Fruit fly (Drosophila melanogaster) whole organism, embryonic: ENCODE results near the gene Dfd.

Experiments
- Ada2b ChIP-seq: fragments of 200-800 bp; sonication (Bioruptor generic); IDR thresholded peaks from 2 replicates; pipeline ENCODE4 v1.3.6; 2022; ENCODE audit warnings: missing biosample characterization, missing genetic modification characterization
- Adf1 ChIP-seq: fragments of 200-800 bp; sonication (Bioruptor generic); IDR thresholded peaks from 2 replicates; pipeline ENCODE4 v1.3.6; 2022; ENCODE audit warnings: missing biosample characterization, missing genetic modification characterization
- Bdp1 ChIP-seq: fragments of 200-800 bp; sonication (Bioruptor generic); optimal IDR thresholded peaks from 3 replicates; lab custom pipeline; 2016; ENCODE audit warnings: missing biosample characterization, missing genetic modification characterization
- CG10366 ChIP-seq: fragments of 200-800 bp; sonication (Bioruptor generic); IDR thresholded peaks from 2 replicates; pipeline ENCODE4 v1.3.6; 2022; ENCODE audit warnings: missing biosample characterization, missing genetic modification characterization
- CG13894 ChIP-seq: fragments of 200-800 bp; sonication (Bioruptor generic); optimal IDR thresholded peaks from 3 replicates; lab custom pipeline; 2018; ENCODE audit warnings: missing biosample characterization, mild to moderate bottlenecking, missing genetic modification characterization, moderate library complexity
- CG1832 ChIP-seq: fragments of 200-800 bp; sonication (Bioruptor generic); optimal IDR thresholded peaks from 2 replicates; lab custom pipeline; 2017; ENCODE audit warnings: missing biosample characterization, mild to moderate bottlenecking, missing genetic modification characterization, inconsistent platforms
- CG31224 ChIP-seq: fragments of 200-800 bp; sonication (Bioruptor generic); IDR thresholded peaks from 2 replicates; pipeline ENCODE4 v1.3.6; 2022; ENCODE audit warnings: missing biosample characterization, missing genetic modification characterization
- CG3407 ChIP-seq: fragments of 200-800 bp; sonication (Bioruptor generic); optimal IDR thresholded peaks from 2 replicates; lab custom pipeline; 2018; ENCODE audit warnings: missing biosample characterization, mild to moderate bottlenecking, missing genetic modification characterization
- CG6765 ChIP-seq: fragments of 200-800 bp; sonication (Bioruptor generic); optimal IDR thresholded peaks from 3 replicates; lab custom pipeline; 2017; ENCODE audit warnings: missing biosample characterization, mild to moderate bottlenecking, missing genetic modification characterization
- CG8281 ChIP-seq: fragments of 200-800 bp; sonication (Bioruptor generic); optimal IDR thresholded peaks from 2 replicates; lab custom pipeline; 2018; ENCODE audit warnings: missing biosample characterization, mild to moderate bottlenecking, missing genetic modification characterization, moderate library complexity
- CG9876 ChIP-seq: fragments of 200-800 bp; sonication (Bioruptor generic); optimal IDR thresholded peaks from 2 replicates; lab custom pipeline; 2016; ENCODE audit warnings: missing biosample characterization, missing genetic modification characterization
- Deaf1 ChIP-seq: fragments of 200-800 bp; optimal IDR thresholded peaks from 3 replicates; lab custom pipeline; 2019; ENCODE audit warnings: missing biosample characterization, mild to moderate bottlenecking, missing genetic modification characterization, moderate library complexity
- Dek ChIP-seq: fragments of 200-800 bp; sonication (Bioruptor generic); optimal IDR thresholded peaks from 3 replicates; lab custom pipeline; 2019; ENCODE audit warnings: missing biosample characterization, mild to moderate bottlenecking, missing genetic modification characterization, moderate library complexity
- Doc2 ChIP-seq: fragments of 200-800 bp; sonication (Bioruptor generic); IDR thresholded peaks from 2 replicates; pipeline ENCODE4 v1.3.6; 2022; ENCODE audit warnings: missing biosample characterization, missing genetic modification characterization
- Elba2 ChIP-seq: fragments of 200-800 bp; sonication (Bioruptor generic); optimal IDR thresholded peaks from 3 replicates; lab custom pipeline; 2016; ENCODE audit warnings: missing biosample characterization, missing genetic modification characterization
- HLH4C ChIP-seq: fragments of 200-800 bp; sonication (Bioruptor generic); IDR thresholded peaks from 3 replicates; pipeline ENCODE4 v1.3.6; 2022; ENCODE audit warnings: missing biosample characterization, missing genetic modification characterization; ENCODE audit not compliant: partially characterized antibody
- Hey ChIP-seq: fragments of 200-800 bp; sonication (Bioruptor generic); optimal IDR thresholded peaks from 3 replicates; lab custom pipeline; 2018; ENCODE audit warnings: missing biosample characterization, mild to moderate bottlenecking, missing genetic modification characterization
- Hmx ChIP-seq: fragments of 200-800 bp; sonication (Bioruptor generic); optimal IDR thresholded peaks from 2 replicates; lab custom pipeline; 2016; ENCODE audit warnings: missing biosample characterization, missing genetic modification characterization
- Med ChIP-seq: fragments of 200-800 bp; sonication (Bioruptor generic); peaks from one replicate; lab custom pipeline; 2016; ENCODE audit warnings: missing biosample characterization, missing genetic modification characterization, mild to moderate bottlenecking, inconsistent platforms, moderate library complexity
- Nf-YB ChIP-seq: fragments of 200-800 bp; sonication (Bioruptor generic); optimal IDR thresholded peaks from 3 replicates; lab custom pipeline; 2019; ENCODE audit warnings: missing biosample characterization, mild to moderate bottlenecking, missing genetic modification characterization, moderate library complexity
- Nf-YC ChIP-seq: fragments of 200-800 bp; optimal IDR thresholded peaks from 3 replicates; lab custom pipeline; 2019; ENCODE audit warnings: missing biosample characterization, mild to moderate bottlenecking, missing genetic modification characterization, moderate library complexity
- Rfx ChIP-seq: fragments of 200-800 bp; sonication (Bioruptor generic); IDR thresholded peaks from 2 replicates; pipeline ENCODE4 v1.3.6; 2022; ENCODE audit warnings: missing biosample characterization, missing genetic modification characterization
- Rx ChIP-seq: fragments of 200-800 bp; sonication (Bioruptor generic); IDR thresholded peaks from 2 replicates; pipeline ENCODE4 v1.3.6; 2022; ENCODE audit warnings: missing biosample characterization, missing genetic modification characterization
- Scr ChIP-seq: fragments of 200-800 bp; sonication (Bioruptor generic); IDR thresholded peaks from 2 replicates; pipeline ENCODE4 v1.3.6; 2022; ENCODE audit warnings: missing biosample characterization, missing genetic modification characterization; ENCODE audit not compliant: partially characterized antibody
- Trl ChIP-seq, 3 experiments: fragments of >200 bp in 2 of 3; fragments of 200-800 bp in 1 of 3; sonication (Bioruptor generic) in 1 of 3; optimal IDR thresholded peaks; 2 replicates in 1 of 3; 3 replicates in 2 of 3; lab custom pipeline; 2016 to 2017; ENCODE audit warnings: missing biosample characterization in 1 of 3, missing genetic modification characterization in 1 of 3
- Xrp1 ChIP-seq: fragments of 200-800 bp; sonication (Bioruptor generic); IDR thresholded peaks from 2 replicates; pipeline ENCODE4 v1.3.6; 2022; ENCODE audit warnings: missing biosample characterization, missing genetic modification characterization
- YL-1 ChIP-seq: fragments of 200-800 bp; sonication (Bioruptor generic); optimal IDR thresholded peaks from 3 replicates; lab custom pipeline; 2017; ENCODE audit warnings: missing biosample characterization, mild to moderate bottlenecking, missing genetic modification characterization
- abd-A ChIP-seq: fragments of 200-800 bp; sonication (Bioruptor generic); optimal IDR thresholded peaks from 3 replicates; lab custom pipeline; 2019; ENCODE audit warnings: missing biosample characterization, mild to moderate bottlenecking, missing genetic modification characterization, moderate library complexity
- bbx ChIP-seq: fragments of 200-800 bp; sonication (Bioruptor generic); IDR thresholded peaks from 2 replicates; pipeline ENCODE4 v1.3.6; 2022; ENCODE audit warnings: missing biosample characterization, missing genetic modification characterization; ENCODE audit not compliant: partially characterized antibody
- chinmo ChIP-seq: fragments of 200-800 bp; sonication (Bioruptor generic); IDR thresholded peaks from 4 replicates; pipeline ENCODE4 v1.3.6; 2022; ENCODE audit warnings: missing biosample characterization, missing genetic modification characterization; ENCODE audit not compliant: partially characterized antibody
- crol ChIP-seq: fragments of 200-800 bp; sonication (Bioruptor generic); IDR thresholded peaks from 2 replicates; pipeline ENCODE4 v1.3.6; 2022; ENCODE audit warnings: missing biosample characterization, missing genetic modification characterization
- ewg ChIP-seq: fragments of 200-800 bp; sonication (Bioruptor generic); optimal IDR thresholded peaks from 3 replicates; lab custom pipeline; 2017; ENCODE audit warnings: mild to moderate bottlenecking, missing biosample characterization, missing genetic modification reagents, missing genetic modification characterization
- gcm2 ChIP-seq: fragments of 200-800 bp; sonication (Bioruptor generic); optimal IDR thresholded peaks from 2 replicates; lab custom pipeline; 2016; ENCODE audit warnings: missing biosample characterization, missing genetic modification characterization
- grau ChIP-seq: fragments of 200-800 bp; optimal IDR thresholded peaks from 3 replicates; lab custom pipeline; 2019; ENCODE audit warnings: missing biosample characterization, mild to moderate bottlenecking, missing genetic modification characterization, moderate library complexity
- gsb-n ChIP-seq: fragments of 200-800 bp; sonication (Bioruptor generic); optimal IDR thresholded peaks from 3 replicates; lab custom pipeline; 2018; ENCODE audit warnings: missing biosample characterization, mild to moderate bottlenecking, missing genetic modification characterization
- kni ChIP-seq: fragments of 200-800 bp; sonication (Bioruptor generic); optimal IDR thresholded peaks from 3 replicates; lab custom pipeline; 2017; ENCODE audit warnings: mild to moderate bottlenecking, missing biosample characterization, missing genetic modification reagents, missing genetic modification characterization
- lov ChIP-seq, 2 experiments: fragments of 200-800 bp in 1 of 2; fragments of >200 bp in 1 of 2; sonication (Bioruptor generic) in 1 of 2; IDR thresholded peaks in 1 of 2; optimal IDR thresholded peaks in 1 of 2; 2 replicates in 1 of 2; 3 replicates in 1 of 2; pipeline versions ENCODE4 v1.3.6 to Lab custom; 2017 to 2022; ENCODE audit warnings: missing biosample characterization in 1 of 2, missing genetic modification characterization in 1 of 2
- nerfin-1 ChIP-seq: fragments of 200-800 bp; sonication (Bioruptor generic); optimal IDR thresholded peaks from 3 replicates; lab custom pipeline; 2019; ENCODE audit warnings: missing biosample characterization, mild to moderate bottlenecking, missing genetic modification characterization, moderate library complexity
- onecut ChIP-seq: fragments of 200-800 bp; sonication (Bioruptor generic); IDR thresholded peaks from 2 replicates; pipeline ENCODE4 v1.3.6; 2022; ENCODE audit warnings: missing biosample characterization, missing genetic modification characterization
- p53 ChIP-seq: fragments of 200-800 bp; sonication (Bioruptor generic); optimal IDR thresholded peaks from 2 replicates; lab custom pipeline; 2016; ENCODE audit warnings: missing biosample characterization, missing genetic modification characterization
- pros ChIP-seq: fragments of 200-800 bp; sonication (Bioruptor generic); optimal IDR thresholded peaks from 3 replicates; lab custom pipeline; 2019; ENCODE audit warnings: missing biosample characterization, mild to moderate bottlenecking, missing genetic modification characterization, moderate library complexity
- scrt ChIP-seq: fragments of 200-800 bp; sonication (Bioruptor generic); optimal IDR thresholded peaks from 2 replicates; lab custom pipeline; 2018; ENCODE audit warnings: missing biosample characterization, mild to moderate bottlenecking, missing genetic modification characterization, moderate library complexity
- sens ChIP-seq: fragments of 200-800 bp; sonication (Bioruptor generic); peaks from one replicate; lab custom pipeline; 2016; ENCODE audit warnings: missing biosample characterization, missing genetic modification characterization
- seq ChIP-seq: fragments of 200-800 bp; sonication (Bioruptor generic); IDR thresholded peaks from 2 replicates; pipeline ENCODE4 v1.3.6; 2022; ENCODE audit warnings: missing biosample characterization, missing genetic modification characterization
- sqz ChIP-seq: fragments of 200-800 bp; sonication (Bioruptor generic); optimal IDR thresholded peaks from 3 replicates; lab custom pipeline; 2018; ENCODE audit warnings: missing biosample characterization, mild to moderate bottlenecking, missing genetic modification characterization
- tll ChIP-seq, 2 experiments: fragments of 200-800 bp in 1 of 2; fragments of >200 bp in 1 of 2; sonication (Bioruptor generic) in 1 of 2; optimal IDR thresholded peaks; 2 replicates each; lab custom pipeline; 2017 to 2019; ENCODE audit warnings: missing biosample characterization in 2 of 2, missing genetic modification characterization in 2 of 2, mild to moderate bottlenecking in 1 of 2, moderate library complexity in 1 of 2
- wor ChIP-seq: fragments of 200-800 bp; sonication (Bioruptor generic); IDR thresholded peaks from 2 replicates; pipeline ENCODE4 v1.3.6; 2022; ENCODE audit warnings: missing biosample characterization, missing genetic modification characterization

Gene Dfd

dm6 chr3R:6764848-6765247, 26.8 kb upstream of the Dfd start (continued):
- TF ChIP-seq Xrp1 (GFP tag; lab: Robert Waterston, UW) (peak; percentile 22; the same call in 1 of the 2 replicates), Adf1 (GFP tag; lab: Robert Waterston, UW) (no peak)

dm6 chr3R:6766171-6766591, 25.5 kb upstream of the Dfd start:
- TF ChIP-seq tll (GFP tag; optimal IDR thresholded peaks at IDR 0.05; lab: Kevin White, UChicago) = peak in 1 of 2 experiments; percentile 36
- TF ChIP-seq Ada2b (GFP tag; lab: Robert Waterston, UW) = no peak
- peak; percentile 98 for TF ChIP-seq abd-A (tag; lab: Kevin White, UChicago)
- no peak for TF ChIP-seq lov (optimal IDR thresholded peaks at IDR 0.05; lab: Kevin White, UChicago)
- no peak for TF ChIP-seq lov (GFP tag; IDR thresholded peaks at IDR 0.05; lab: Robert Waterston, UW)
- peak; percentile 50 for TF ChIP-seq Nf-YB (GFP tag; lab: Kevin White, UChicago)
- no peak for TF ChIP-seq gcm2 (GFP tag; lab: Kevin White, UChicago)
- TF ChIP-seq Hey = peak; percentile 71
- TF ChIP-seq scrt (GFP tag; lab: Kevin White, UChicago) = peak; percentile 21
- TF ChIP-seq Bdp1 (GFP tag; lab: Kevin White, UChicago) = no peak
- no peak for TF ChIP-seq YL-1 (GFP tag; lab: Kevin White, UChicago)
- TF ChIP-seq HLH4C (GFP tag; lab: Robert Waterston, UW) = no peak
- no peak for TF ChIP-seq Dek (tag; lab: Kevin White, UChicago)
- TF ChIP-seq kni (GFP tag; lab: Kevin White, UChicago) = peak; percentile 15
- TF ChIP-seq CG1832 (GFP tag; lab: Kevin White, UChicago) = no peak
- TF ChIP-seq ewg = peak; percentile 70
- TF ChIP-seq CG6765 (GFP tag; lab: Kevin White, UChicago) = peak; percentile 54
- peak; percentile 87 for TF ChIP-seq pros (GFP tag; lab: Kevin White, UChicago)
- TF ChIP-seq sqz (GFP tag; lab: Kevin White, UChicago) = no peak
- TF ChIP-seq Rfx = 0 out of 2 replicates have a peak, but pooled peaks have one; percentile 34
- TF ChIP-seq bbx (GFP tag; lab: Robert Waterston, UW) = 0 out of 2 replicates have a peak, but pooled peaks have one; percentile 28
- TF ChIP-seq CG3407 (GFP tag; lab: Kevin White, UChicago) = no peak
- TF ChIP-seq Rx (GFP tag; lab: Robert Waterston, UW) = no peak
- 0 out of 4 replicates have a peak, but pooled peaks have one; percentile 29 for TF ChIP-seq chinmo (GFP tag; lab: Robert Waterston, UW)
- TF ChIP-seq CG31224 (GFP tag; lab: Robert Waterston, UW) = no peak
- TF ChIP-seq Adf1 (GFP tag; lab: Robert Waterston, UW) = peak; percentile 43; the same call in 1 of the 2 replicates
- peak; percentile 100 for TF ChIP-seq onecut (GFP tag; lab: Robert Waterston, UW)
- TF ChIP-seq seq (GFP tag; lab: Robert Waterston, UW) = peak; percentile 90
- TF ChIP-seq gsb-n = no peak
- peak; percentile 85 for TF ChIP-seq Med
- TF ChIP-seq p53 (GFP tag; lab: Kevin White, UChicago) = no peak
- no peak for TF ChIP-seq Xrp1 (GFP tag; lab: Robert Waterston, UW)
- TF ChIP-seq wor = no peak
- TF ChIP-seq CG10366 = no peak
- no peak for TF ChIP-seq Elba2 (GFP tag; lab: Kevin White, UChicago)
- TF ChIP-seq Hmx (GFP tag; lab: Kevin White, UChicago) = no peak
- peak; percentile 71 for TF ChIP-seq nerfin-1 (tag; lab: Kevin White, UChicago)
- no peak for TF ChIP-seq Doc2 (GFP tag; lab: Robert Waterston, UW)
- peak; percentile 42 for TF ChIP-seq crol (GFP tag; lab: Robert Waterston, UW)
- TF ChIP-seq grau (tag; lab: Kevin White, UChicago) = peak; percentile 94
- TF ChIP-seq Scr = no peak
- TF ChIP-seq CG9876 = no peak
- TF ChIP-seq sens (GFP tag; lab: Kevin White, UChicago) = peak; percentile 52
- TF ChIP-seq CG13894 = peak; percentile 41
- TF ChIP-seq CG8281 (tag; lab: Kevin White, UChicago) = no peak
- peak; percentile 53 for TF ChIP-seq Nf-YC
- peak in 1 of 2 experiments; percentile 19 for TF ChIP-seq Trl (optimal IDR thresholded peaks at IDR 0.05; lab: Kevin White, UChicago)
- TF ChIP-seq Trl (GFP tag; optimal IDR thresholded peaks at IDR 0.05; lab: Kevin White, UChicago) = no peak
- TF ChIP-seq Deaf1 (tag; lab: Kevin White, UChicago) = peak; percentile 22
